Worm (Caenorhabditis elegans) whole organism, mixed stage, embryonic: ENCODE data around the gene H40L08.8.

Experiments used
- M03D4.4 ChIP-seq: sonication (generic microtip); optimal IDR thresholded peaks from 2 replicates; lab custom pipeline; 2017; ENCODE audit warnings: mild to moderate bottlenecking, missing genetic modification characterization, missing compliant biosample characterization
- bed-3 ChIP-seq: fragments of 200-800 bp; sonication (Bioruptor generic); optimal IDR thresholded peaks from 3 replicates; lab custom pipeline; 2018; ENCODE audit warnings: mild to moderate bottlenecking, missing genetic modification characterization, moderate library complexity, missing compliant biosample characterization
- blmp-1 ChIP-seq: fragments of 150-350 bp; optimal IDR thresholded peaks from 2 replicates; lab custom pipeline; 2014; ENCODE audit warnings: missing biosample characterization, missing genetic modification characterization
- ceh-39 ChIP-seq: fragments of 150-350 bp; optimal IDR thresholded peaks from 2 replicates; lab custom pipeline; 2014; ENCODE audit warnings: missing biosample characterization, missing genetic modification characterization
- ceh-43 ChIP-seq: fragments of 200-800 bp; sonication (Bioruptor generic); optimal IDR thresholded peaks from 2 replicates; lab custom pipeline; 2018; ENCODE audit warnings: mild to moderate bottlenecking, missing genetic modification characterization, moderate library complexity, missing compliant biosample characterization
- ceh-83 ChIP-seq: fragments of 200-800 bp; sonication (Bioruptor generic); optimal IDR thresholded peaks from 2 replicates; lab custom pipeline; 2018; ENCODE audit warnings: mild to moderate bottlenecking, missing genetic modification characterization, missing compliant biosample characterization
- ces-1 ChIP-seq: fragments of 150-350 bp; optimal IDR thresholded peaks from 2 replicates; lab custom pipeline; 2014; ENCODE audit warnings: missing biosample characterization, missing genetic modification reagents, missing genetic modification characterization
- cnd-1 ChIP-seq: fragments of 200-800 bp; sonication (Bioruptor generic); optimal IDR thresholded peaks from 2 replicates; lab custom pipeline; 2018; ENCODE audit warnings: mild to moderate bottlenecking, missing genetic modification characterization, missing compliant biosample characterization
- drap-1 ChIP-seq: fragments of 200-800 bp; sonication (Bioruptor generic); optimal IDR thresholded peaks from 3 replicates; lab custom pipeline; 2018; ENCODE audit warnings: mild to moderate bottlenecking, missing genetic modification characterization, missing compliant biosample characterization
- elt-3 ChIP-seq: fragments of 150-350 bp; optimal IDR thresholded peaks from 2 replicates; lab custom pipeline; 2014; ENCODE audit warnings: missing biosample characterization, missing genetic modification characterization
- flh-1 ChIP-seq: fragments of 200-800 bp; sonication (Bioruptor generic); optimal IDR thresholded peaks from 2 replicates; lab custom pipeline; 2018; ENCODE audit warnings: mild to moderate bottlenecking, missing genetic modification characterization, moderate library complexity, missing compliant biosample characterization
- ham-2 ChIP-seq: fragments of 200-800 bp; sonication (Bioruptor generic); optimal IDR thresholded peaks from 2 replicates; lab custom pipeline; 2018; ENCODE audit warnings: mild to moderate bottlenecking, missing genetic modification characterization, missing compliant biosample characterization
- hlh-1 ChIP-seq: fragments of 150-350 bp; optimal IDR thresholded peaks from 2 replicates; lab custom pipeline; 2014; ENCODE audit warnings: missing biosample characterization, missing genetic modification reagents, missing genetic modification characterization
- lin-32 ChIP-seq: fragments of 200-800 bp; sonication (Bioruptor generic); optimal IDR thresholded peaks from 2 replicates; lab custom pipeline; 2018; ENCODE audit warnings: mild to moderate bottlenecking, missing genetic modification characterization, missing compliant biosample characterization
- lsy-2 ChIP-seq: fragments of 150-350 bp; optimal IDR thresholded peaks from 2 replicates; lab custom pipeline; 2014; ENCODE audit warnings: missing biosample characterization, missing genetic modification characterization
- mab-5 ChIP-seq: fragments of 150-350 bp; optimal IDR thresholded peaks from 2 replicates; lab custom pipeline; 2014; ENCODE audit warnings: missing biosample characterization, missing genetic modification characterization
- mep-1 ChIP-seq: fragments of 150-350 bp; optimal IDR thresholded peaks from 2 replicates; lab custom pipeline; 2017; ENCODE audit warnings: missing biosample characterization, missing genetic modification reagents, missing genetic modification characterization, inconsistent platforms
- nhr-12 ChIP-seq: fragments of 150-350 bp; optimal IDR thresholded peaks from 2 replicates; lab custom pipeline; 2014; ENCODE audit warnings: missing biosample characterization, missing genetic modification characterization
- nhr-2 ChIP-seq: fragments of 150-350 bp; optimal IDR thresholded peaks from 2 replicates; lab custom pipeline; 2014; ENCODE audit warnings: missing biosample characterization, missing genetic modification characterization
- nhr-237 ChIP-seq: fragments of 150-350 bp; optimal IDR thresholded peaks from 2 replicates; lab custom pipeline; 2014; ENCODE audit warnings: missing biosample characterization, missing genetic modification characterization
- nhr-28 ChIP-seq: fragments of 150-350 bp; optimal IDR thresholded peaks from 2 replicates; lab custom pipeline; 2014; ENCODE audit warnings: missing biosample characterization, missing genetic modification characterization
- nhr-76 ChIP-seq: sonication (generic microtip); optimal IDR thresholded peaks from 2 replicates; lab custom pipeline; 2017; ENCODE audit warnings: missing biosample characterization, missing genetic modification characterization
- sem-2 ChIP-seq: fragments of 200-800 bp; sonication (Bioruptor generic); optimal IDR thresholded peaks from 2 replicates; lab custom pipeline; 2018; ENCODE audit warnings: mild to moderate bottlenecking, missing genetic modification characterization, missing compliant biosample characterization
- snpc-4 ChIP-seq: fragments of 150-350 bp; optimal IDR thresholded peaks from 2 replicates; lab custom pipeline; 2014; ENCODE audit warnings: missing biosample characterization, missing genetic modification characterization
- sptf-1 ChIP-seq: sonication (generic microtip); optimal IDR thresholded peaks from 2 replicates; lab custom pipeline; 2017; ENCODE audit warnings: mild to moderate bottlenecking, missing genetic modification characterization, moderate library complexity, missing compliant biosample characterization
- tbx-8 ChIP-seq: fragments of 200-800 bp; sonication (Bioruptor generic); optimal IDR thresholded peaks from 2 replicates; lab custom pipeline; 2018; ENCODE audit warnings: mild to moderate bottlenecking, missing genetic modification characterization, moderate library complexity, missing compliant biosample characterization
- unc-120 ChIP-seq: sonication (generic microtip); optimal IDR thresholded peaks from 2 replicates; lab custom pipeline; 2017; ENCODE audit warnings: missing genetic modification characterization, missing compliant biosample characterization; ENCODE audit not compliant: poor library complexity, severe bottlenecking
- unc-39 ChIP-seq: fragments of 150-350 bp; optimal IDR thresholded peaks from 2 replicates; lab custom pipeline; 2014; ENCODE audit warnings: missing biosample characterization, missing genetic modification characterization
- unc-62 ChIP-seq: fragments of 150-350 bp; optimal IDR thresholded peaks from 2 replicates; lab custom pipeline; 2014; ENCODE audit warnings: missing biosample characterization, missing genetic modification reagents, missing genetic modification characterization
- zip-8 ChIP-seq: fragments of 150-350 bp; optimal IDR thresholded peaks from 2 replicates; lab custom pipeline; 2014; ENCODE audit warnings: missing biosample characterization, missing genetic modification characterization
- ztf-11 ChIP-seq: fragments of 150-350 bp; optimal IDR thresholded peaks from 2 replicates; lab custom pipeline; 2014; ENCODE audit warnings: missing biosample characterization, missing genetic modification characterization

Gene H40L08.8

DNA sequence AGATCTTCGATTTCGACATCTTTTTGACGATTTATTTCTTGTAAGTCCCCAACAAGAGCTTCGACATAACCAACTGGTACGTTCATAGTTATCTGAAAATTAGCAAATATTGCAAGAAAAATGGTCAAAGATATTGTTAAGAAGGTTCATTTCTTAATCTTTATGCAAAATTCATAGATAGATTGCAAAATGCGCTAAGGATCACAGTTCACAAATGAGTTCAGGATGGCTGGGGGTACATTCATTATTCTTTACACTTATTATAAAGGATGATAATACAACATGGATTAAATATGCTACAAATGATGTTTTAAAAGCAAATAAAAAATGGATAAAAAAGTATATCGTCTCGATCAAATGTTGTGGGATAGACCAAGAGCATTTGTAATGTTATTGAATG is 20.7 kb downstream of the H40L08.8 start, which contains the start of gene H03G16.5:
H03G16.5 (minus strand) TSS at position 101 of the 400 bp plus-strand sequence.
- TF ChIP-seq ham-2 (GFP tag; lab: Kevin White, UChicago): no peak
- TF ChIP-seq bed-3 (GFP tag; lab: Kevin White, UChicago): no peak
- no peak for TF ChIP-seq flh-1
- no peak for TF ChIP-seq tbx-8 (GFP tag; lab: Kevin White, UChicago)
- TF ChIP-seq nhr-76: no peak
- TF ChIP-seq, all 35 proteins: peak for 0

ce11 chrX:15055914-15056313 is 21.5 kb downstream of the H40L08.8 start, which contains the start of gene H03G16.7:
H03G16.7 (minus strand) TSS chrX:15056014.
- TF ChIP-seq nhr-28 (tag; lab: Kevin White, UChicago) (no peak), ztf-11 (no peak), ces-1 (GFP tag; lab: Kevin White, UChicago) (no peak), M03D4.4 (tag; lab: Kevin White, UChicago) (no peak), ceh-39 (tag; lab: Kevin White, UChicago) (no peak), sem-2 (no peak), unc-39 (no peak), blmp-1 (tag; lab: Kevin White, UChicago) (no peak), mep-1 (tag; lab: Kevin White, UChicago) (no peak), nhr-12 (no peak), tbx-8 (GFP tag; lab: Kevin White, UChicago) (no peak), flh-1 (no peak), drap-1 (GFP tag; lab: Kevin White, UChicago) (no peak), elt-3 (no peak), cnd-1 (no peak)

ce11 chrX:15053223-15053933 is 24.1 kb downstream of the H40L08.8 start, which contains the start of gene H03G16.1:
H03G16.1 (plus strand) TSS chrX:15053883.
- no peak for TF ChIP-seq nhr-237 (tag; lab: Kevin White, UChicago)
- TF ChIP-seq mep-1 (tag; lab: Kevin White, UChicago): no peak
- no peak for TF ChIP-seq M03D4.4 (tag; lab: Kevin White, UChicago)
- no peak for TF ChIP-seq drap-1 (GFP tag; lab: Kevin White, UChicago)
- TF ChIP-seq mab-5 (tag; lab: Kevin White, UChicago): no peak
- no peak for TF ChIP-seq ceh-43 (GFP tag; lab: Kevin White, UChicago)
- TF ChIP-seq nhr-12: no peak
- TF ChIP-seq bed-3 (GFP tag; lab: Kevin White, UChicago): no peak
- TF ChIP-seq ztf-11: no peak
- no peak for TF ChIP-seq ces-1 (GFP tag; lab: Kevin White, UChicago)
- no peak for TF ChIP-seq nhr-76
- TF ChIP-seq unc-39: no peak
- TF ChIP-seq sem-2: no peak

ce11 chrX:15052385-15052784 is 25.0 kb downstream of the H40L08.8 start, which contains the start of gene H03G16.6:
H03G16.6 (plus strand) TSS chrX:15052685.
- TF ChIP-seq bed-3 (GFP tag; lab: Kevin White, UChicago): no peak
- TF ChIP-seq flh-1: no peak
- TF ChIP-seq nhr-12: no peak
- TF ChIP-seq unc-62 (GFP tag; lab: Kevin White, UChicago): no peak
- no peak for TF ChIP-seq blmp-1 (tag; lab: Kevin White, UChicago)
- no peak for TF ChIP-seq sptf-1 (tag; lab: Kevin White, UChicago)
- no peak for TF ChIP-seq M03D4.4 (tag; lab: Kevin White, UChicago)
- TF ChIP-seq zip-8: no peak
- TF ChIP-seq lsy-2 (tag; lab: Kevin White, UChicago): no peak
- no peak for TF ChIP-seq ham-2 (GFP tag; lab: Kevin White, UChicago)
- TF ChIP-seq nhr-2 (tag; lab: Kevin White, UChicago): no peak
- no peak for TF ChIP-seq drap-1 (GFP tag; lab: Kevin White, UChicago)
- no peak for TF ChIP-seq nhr-237 (tag; lab: Kevin White, UChicago)
- no peak for TF ChIP-seq nhr-28 (tag; lab: Kevin White, UChicago)
- TF ChIP-seq sem-2: no peak
- no peak for TF ChIP-seq snpc-4 (tag; lab: Kevin White, UChicago)
- TF ChIP-seq cnd-1: no peak
- no peak for TF ChIP-seq ceh-83 (GFP tag; lab: Kevin White, UChicago)
- TF ChIP-seq ceh-39 (tag; lab: Kevin White, UChicago): no peak
- TF ChIP-seq ceh-43 (GFP tag; lab: Kevin White, UChicago): no peak

DNA sequence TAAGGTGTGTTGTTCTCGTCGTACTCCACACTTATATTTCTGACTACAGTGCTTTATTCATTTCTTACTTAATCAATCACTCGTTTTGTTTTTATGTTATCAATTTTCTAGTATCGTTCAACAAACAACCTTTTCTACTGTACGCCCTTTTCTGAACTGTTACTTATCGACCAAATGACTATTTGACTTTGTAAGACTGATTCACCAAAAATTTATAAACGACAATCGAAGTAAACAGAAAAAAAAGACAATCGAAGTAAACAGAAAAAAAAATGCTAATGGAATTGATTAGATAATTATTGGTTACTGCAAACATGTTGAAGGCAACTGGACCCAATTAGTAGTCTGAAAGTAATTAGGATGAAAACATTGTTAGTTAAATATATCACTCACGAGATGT is 27.4 kb downstream of the H40L08.8 start:
- no peak for TF ChIP-seq lin-32 (GFP tag; lab: Kevin White, UChicago)
- no peak for TF ChIP-seq unc-62 (GFP tag; lab: Kevin White, UChicago)
- TF ChIP-seq ceh-43 (GFP tag; lab: Kevin White, UChicago): no peak
- no peak for TF ChIP-seq hlh-1 (tag; lab: Kevin White, UChicago)
- no peak for TF ChIP-seq ztf-11
- TF ChIP-seq sptf-1 (tag; lab: Kevin White, UChicago): no peak
- no peak for TF ChIP-seq nhr-237 (tag; lab: Kevin White, UChicago)
- TF ChIP-seq ces-1 (GFP tag; lab: Kevin White, UChicago): no peak
- TF ChIP-seq unc-39: no peak
- no peak for TF ChIP-seq nhr-76
- TF ChIP-seq bed-3 (GFP tag; lab: Kevin White, UChicago): no peak
- no peak for TF ChIP-seq unc-120
- TF ChIP-seq mab-5 (tag; lab: Kevin White, UChicago): no peak
- no peak for TF ChIP-seq M03D4.4 (tag; lab: Kevin White, UChicago)
- no peak for TF ChIP-seq nhr-2 (tag; lab: Kevin White, UChicago)
- TF ChIP-seq, all 35 proteins: peak for 0
